Fruit fly (Drosophila melanogaster) whole organism, embryonic: ENCODE results near the gene CG33346.

ENCODE experiments used
- Aef1 ChIP-seq: fragments of 200-800 bp; sonication (Bioruptor generic); IDR thresholded peaks from 3 replicates; pipeline ENCODE4 v1.3.6; 2022; ENCODE audit warnings: missing biosample characterization, missing genetic modification characterization
- CG10979 ChIP-seq: fragments of 200-800 bp; sonication (Bioruptor generic); optimal IDR thresholded peaks from 2 replicates; lab custom pipeline; 2018; ENCODE audit warnings: missing biosample characterization, mild to moderate bottlenecking, missing genetic modification characterization, moderate library complexity
- CG11247 ChIP-seq: fragments of 200-800 bp; sonication (Bioruptor generic); IDR thresholded peaks from 2 replicates; pipeline ENCODE4 v1.3.6; 2022; ENCODE audit warnings: missing biosample characterization, missing genetic modification characterization
- CG11695 ChIP-seq: fragments of 200-800 bp; sonication (Bioruptor generic); IDR thresholded peaks from 3 replicates; pipeline ENCODE4 v1.3.6; 2022; ENCODE audit warnings: missing biosample characterization, missing genetic modification characterization
- CG12299 ChIP-seq: fragments of 200-800 bp; sonication (Bioruptor generic); optimal IDR thresholded peaks from 2 replicates; lab custom pipeline; 2018; ENCODE audit warnings: missing biosample characterization, mild to moderate bottlenecking, missing genetic modification characterization
- CG13296 ChIP-seq: fragments of 200-800 bp; sonication (Bioruptor generic); optimal IDR thresholded peaks from 3 replicates; lab custom pipeline; 2018; ENCODE audit warnings: missing biosample characterization, mild to moderate bottlenecking, missing genetic modification characterization
- CG14965 ChIP-seq: fragments of 200-800 bp; sonication (Bioruptor generic); optimal IDR thresholded peaks from 2 replicates; lab custom pipeline; 2016; ENCODE audit warnings: missing biosample characterization, missing genetic modification characterization, borderline replicate concordance
- CG18476 ChIP-seq: fragments of 200-800 bp; sonication (Bioruptor generic); optimal IDR thresholded peaks from 2 replicates; lab custom pipeline; 2016; ENCODE audit warnings: missing biosample characterization, mild to moderate bottlenecking, missing genetic modification characterization
- CG2116 ChIP-seq: fragments of 200-800 bp; sonication (Bioruptor generic); optimal IDR thresholded peaks from 3 replicates; lab custom pipeline; 2018; ENCODE audit warnings: missing biosample characterization, mild to moderate bottlenecking, missing genetic modification characterization
- CG2202 ChIP-seq: fragments of 200-800 bp; sonication (Bioruptor generic); optimal IDR thresholded peaks from 2 replicates; lab custom pipeline; 2018; ENCODE audit warnings: missing biosample characterization, mild to moderate bottlenecking, missing genetic modification characterization
- CG31224 ChIP-seq: fragments of 200-800 bp; sonication (Bioruptor generic); IDR thresholded peaks from 2 replicates; pipeline ENCODE4 v1.3.6; 2022; ENCODE audit warnings: missing biosample characterization, missing genetic modification characterization
- CG32767 ChIP-seq: fragments of 200-800 bp; sonication (Bioruptor generic); IDR thresholded peaks from 2 replicates; pipeline ENCODE4 v1.3.6; 2022; ENCODE audit warnings: missing biosample characterization, missing genetic modification characterization
- CG42726 ChIP-seq: fragments of 200-800 bp; sonication (Bioruptor generic); IDR thresholded peaks from 2 replicates; pipeline ENCODE4 v1.3.6; 2022; ENCODE audit warnings: missing biosample characterization, missing genetic modification characterization; ENCODE audit not compliant: partially characterized antibody
- CG4360 ChIP-seq: fragments of 200-800 bp; sonication (Bioruptor generic); IDR thresholded peaks from 2 replicates; pipeline ENCODE4 v1.3.6; 2022; ENCODE audit warnings: missing biosample characterization, missing genetic modification characterization
- CG43689 ChIP-seq: fragments of 200-800 bp; sonication (Bioruptor generic); IDR thresholded peaks from 2 replicates; pipeline ENCODE4 v1.3.6; 2022; ENCODE audit warnings: missing biosample characterization, missing genetic modification characterization
- CG4617 ChIP-seq: fragments of 200-800 bp; sonication (Bioruptor generic); optimal IDR thresholded peaks from 3 replicates; lab custom pipeline; 2016; ENCODE audit warnings: missing biosample characterization, missing genetic modification characterization, borderline replicate concordance
- CG5180 ChIP-seq: fragments of 200-800 bp; sonication (Bioruptor generic); optimal IDR thresholded peaks from 3 replicates; lab custom pipeline; 2017; ENCODE audit warnings: missing biosample characterization, missing genetic modification characterization, mild to moderate bottlenecking, moderate library complexity, missing genetic modification reagents
- CG5245 ChIP-seq: fragments of 200-800 bp; sonication (Bioruptor generic); optimal IDR thresholded peaks from 3 replicates; lab custom pipeline; 2016; ENCODE audit warnings: missing biosample characterization, missing genetic modification characterization
- CG6254 ChIP-seq: fragments of 200-800 bp; sonication (Bioruptor generic); optimal IDR thresholded peaks from 3 replicates; lab custom pipeline; 2017; ENCODE audit warnings: mild to moderate bottlenecking, missing biosample characterization, missing genetic modification reagents, missing genetic modification characterization
- CG6791 ChIP-seq: fragments of 200-800 bp; sonication (Bioruptor generic); IDR thresholded peaks from 3 replicates; pipeline ENCODE4 v1.3.6; 2022; ENCODE audit warnings: missing biosample characterization, missing genetic modification characterization; ENCODE audit not compliant: partially characterized antibody
- CG6813 ChIP-seq: fragments of 200-800 bp; sonication (Bioruptor generic); optimal IDR thresholded peaks from 2 replicates; lab custom pipeline; 2017; ENCODE audit warnings: missing biosample characterization, missing genetic modification characterization, mild to moderate bottlenecking, moderate library complexity, missing genetic modification reagents
- CG8281 ChIP-seq: fragments of 200-800 bp; sonication (Bioruptor generic); optimal IDR thresholded peaks from 2 replicates; lab custom pipeline; 2018; ENCODE audit warnings: missing biosample characterization, mild to moderate bottlenecking, missing genetic modification characterization, moderate library complexity
- CG9817 ChIP-seq: fragments of 200-800 bp; sonication (Bioruptor generic); optimal IDR thresholded peaks from 2 replicates; lab custom pipeline; 2018; ENCODE audit warnings: missing biosample characterization, mild to moderate bottlenecking, missing genetic modification characterization, moderate library complexity
- Dek ChIP-seq: fragments of 200-800 bp; sonication (Bioruptor generic); optimal IDR thresholded peaks from 3 replicates; lab custom pipeline; 2019; ENCODE audit warnings: missing biosample characterization, mild to moderate bottlenecking, missing genetic modification characterization, moderate library complexity
- Ets97D ChIP-seq: fragments of 200-800 bp; sonication (Bioruptor generic); optimal IDR thresholded peaks from 3 replicates; lab custom pipeline; 2016; ENCODE audit warnings: missing biosample characterization, missing genetic modification characterization
- Gug ChIP-seq: fragments of 200-800 bp; sonication (Bioruptor generic); IDR thresholded peaks from 4 replicates; pipeline ENCODE4 v1.3.6; 2022; ENCODE audit warnings: missing biosample characterization, missing genetic modification characterization
- Hr51 ChIP-seq, 2 experiments: fragments of 200-800 bp; sonication (Bioruptor generic); optimal IDR thresholded peaks; 2 replicates in 1 of 2; 3 replicates in 1 of 2; lab custom pipeline; 2016 to 2018; ENCODE audit warnings: missing biosample characterization in 2 of 2, missing genetic modification characterization in 2 of 2, mild to moderate bottlenecking in 1 of 2, moderate library complexity in 1 of 2
- Lpt ChIP-seq: fragments of >200 bp; optimal IDR thresholded peaks from 2 replicates; lab custom pipeline; 2018; ENCODE audit warnings: missing biosample characterization, missing genetic modification characterization
- MBD-R2 ChIP-seq: fragments of 200-800 bp; sonication (Bioruptor generic); IDR thresholded peaks from 2 replicates; pipeline ENCODE4 v1.3.6; 2022; ENCODE audit warnings: missing biosample characterization, missing genetic modification characterization
- Opbp ChIP-seq: fragments of 200-800 bp; sonication (Bioruptor generic); IDR thresholded peaks from 3 replicates; pipeline ENCODE4 v1.3.6; 2022; ENCODE audit warnings: missing biosample characterization, missing genetic modification characterization; ENCODE audit not compliant: partially characterized antibody
- Sry-δ ChIP-seq: fragments of 200-800 bp; sonication (Bioruptor generic); optimal IDR thresholded peaks from 2 replicates; lab custom pipeline; 2016; ENCODE audit warnings: missing biosample characterization, missing genetic modification characterization
- Xbp1 ChIP-seq: fragments of 200-800 bp; sonication (Bioruptor generic); optimal IDR thresholded peaks from 3 replicates; lab custom pipeline; 2016; ENCODE audit warnings: missing biosample characterization, mild to moderate bottlenecking, missing genetic modification characterization
- ato ChIP-seq: fragments of 200-800 bp; sonication (Bioruptor generic); IDR thresholded peaks from 2 replicates; pipeline ENCODE4 v1.3.6; 2022; ENCODE audit warnings: missing biosample characterization, missing genetic modification characterization; ENCODE audit not compliant: partially characterized antibody
- btn ChIP-seq: fragments of 200-800 bp; sonication (Bioruptor generic); optimal IDR thresholded peaks from 2 replicates; lab custom pipeline; 2016; ENCODE audit warnings: missing biosample characterization, missing genetic modification characterization
- corto ChIP-seq: fragments of 200-800 bp; sonication (Bioruptor generic); optimal IDR thresholded peaks from 2 replicates; lab custom pipeline; 2016; ENCODE audit warnings: missing biosample characterization, mild to moderate bottlenecking, missing genetic modification characterization, moderate library complexity
- dimm ChIP-seq: fragments of 200-800 bp; sonication (Bioruptor generic); IDR thresholded peaks from 2 replicates; pipeline ENCODE4 v1.3.6; 2022; ENCODE audit warnings: missing biosample characterization, missing genetic modification characterization
- disco-r ChIP-seq: fragments of 200-800 bp; sonication (Bioruptor generic); optimal IDR thresholded peaks from 2 replicates; lab custom pipeline; 2016; ENCODE audit warnings: missing biosample characterization, missing genetic modification characterization
- fd96Cb ChIP-seq: fragments of 200-800 bp; sonication (Bioruptor generic); optimal IDR thresholded peaks from 2 replicates; lab custom pipeline; 2018; ENCODE audit warnings: missing biosample characterization, mild to moderate bottlenecking, missing genetic modification characterization, moderate library complexity
- gce ChIP-seq: fragments of 200-800 bp; sonication (Bioruptor generic); IDR thresholded peaks from 3 replicates; pipeline ENCODE4 v1.3.6; 2022; ENCODE audit warnings: missing biosample characterization, missing genetic modification characterization
- gcm ChIP-seq: fragments of 200-800 bp; sonication (Bioruptor generic); optimal IDR thresholded peaks from 2 replicates; lab custom pipeline; 2019; ENCODE audit warnings: missing biosample characterization, mild to moderate bottlenecking, missing genetic modification characterization, moderate library complexity
- hth ChIP-seq: fragments of >200 bp; optimal IDR thresholded peaks from 2 replicates; lab custom pipeline; 2017; ENCODE audit warnings: inconsistent platforms
- ind ChIP-seq: fragments of 200-800 bp; sonication (Bioruptor generic); optimal IDR thresholded peaks from 3 replicates; lab custom pipeline; 2016; ENCODE audit warnings: missing biosample characterization, missing genetic modification characterization
- mld ChIP-seq: fragments of 200-800 bp; sonication (Bioruptor generic); IDR thresholded peaks from 3 replicates; pipeline ENCODE4 v1.3.6; 2022; ENCODE audit warnings: missing biosample characterization, missing genetic modification characterization; ENCODE audit not compliant: partially characterized antibody
- oc ChIP-seq: fragments of 200-800 bp; sonication (Bioruptor generic); optimal IDR thresholded peaks from 2 replicates; lab custom pipeline; 2018; ENCODE audit warnings: missing biosample characterization, mild to moderate bottlenecking, missing genetic modification characterization, moderate library complexity
- org-1 ChIP-seq: fragments of 200-800 bp; sonication (Bioruptor generic); optimal IDR thresholded peaks from 2 replicates; lab custom pipeline; 2017; ENCODE audit warnings: missing biosample characterization, missing genetic modification characterization
- sisA ChIP-seq: fragments of 200-800 bp; sonication (Bioruptor generic); IDR thresholded peaks from 2 replicates; pipeline ENCODE4 v1.3.6; 2022; ENCODE audit warnings: missing biosample characterization, missing genetic modification characterization
- sug ChIP-seq: fragments of 200-800 bp; optimal IDR thresholded peaks from 2 replicates; lab custom pipeline; 2019; ENCODE audit warnings: missing biosample characterization, mild to moderate bottlenecking, missing genetic modification characterization, moderate library complexity
- tll ChIP-seq, 2 experiments: fragments of 200-800 bp in 1 of 2; fragments of >200 bp in 1 of 2; sonication (Bioruptor generic) in 1 of 2; optimal IDR thresholded peaks; 2 replicates each; lab custom pipeline; 2017 to 2019; ENCODE audit warnings: missing biosample characterization in 2 of 2, missing genetic modification characterization in 2 of 2, mild to moderate bottlenecking in 1 of 2, moderate library complexity in 1 of 2
- ttk ChIP-seq: fragments of 200-800 bp; sonication (Bioruptor generic); IDR thresholded peaks from 2 replicates; pipeline ENCODE4 v2.1.2; 2022; ENCODE audit warnings: missing biosample characterization, missing genetic modification characterization
- tup ChIP-seq: fragments of 200-800 bp; sonication (Bioruptor generic); optimal IDR thresholded peaks from 2 replicates; lab custom pipeline; 2016; ENCODE audit warnings: missing biosample characterization, mild to moderate bottlenecking, missing genetic modification characterization, moderate library complexity

Gene CG33346

DNA sequence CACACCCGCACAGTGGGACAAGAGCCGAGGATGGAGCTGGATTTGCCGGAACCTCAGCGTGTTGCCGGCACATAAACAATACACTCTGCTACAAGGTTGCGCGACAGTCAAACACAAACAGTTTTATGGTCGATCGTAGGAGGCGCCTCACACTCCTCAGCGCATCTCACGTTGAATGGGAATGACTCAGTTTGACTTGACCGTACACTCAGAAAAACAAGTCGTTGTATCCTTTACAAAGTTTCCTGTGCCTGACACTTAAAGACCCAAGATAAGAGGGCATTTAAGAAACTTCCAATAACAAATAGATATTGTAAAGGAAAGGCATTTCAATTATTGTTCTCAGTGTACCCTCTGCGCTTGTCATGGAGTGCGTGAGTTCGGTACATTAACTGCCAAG lies 37.3 kb upstream of the CG33346 start (continued):
- TF ChIP-seq CG2202 (tag; lab: Kevin White, UChicago) = no peak
- peak; percentile 6 for TF ChIP-seq gcm (GFP tag; lab: Kevin White, UChicago)
- peak; percentile 40 for TF ChIP-seq CG6254 (GFP tag; lab: Kevin White, UChicago)
- TF ChIP-seq MBD-R2 (GFP tag; lab: Robert Waterston, UW) = no peak
- TF ChIP-seq CG43689 = no peak
- TF ChIP-seq CG6791 (GFP tag; lab: Robert Waterston, UW) = no peak
- no peak for TF ChIP-seq mld (GFP tag; lab: Robert Waterston, UW)
- peak; percentile 61 for TF ChIP-seq Aef1 (GFP tag; lab: Robert Waterston, UW)
- no peak for TF ChIP-seq CG32767 (GFP tag; lab: Robert Waterston, UW)
- peak; percentile 67 for TF ChIP-seq fd96Cb (tag; lab: Kevin White, UChicago)
- TF ChIP-seq CG12299 (tag; lab: Kevin White, UChicago) = no peak
- peak; percentile 6 for TF ChIP-seq CG6813
- peak in 1 of 2 experiments; percentile 90 for TF ChIP-seq tll (GFP tag; optimal IDR thresholded peaks at IDR 0.05; lab: Kevin White, UChicago)
- TF ChIP-seq gce = no peak
- peak; percentile 62 for TF ChIP-seq btn (GFP tag; lab: Kevin White, UChicago)
- TF ChIP-seq Lpt (GFP tag; lab: Kevin White, UChicago) = no peak
- TF ChIP-seq corto = no peak
- TF ChIP-seq CG4617 = no peak
- peak; percentile 17 for TF ChIP-seq CG18476
- TF ChIP-seq Opbp (GFP tag; lab: Robert Waterston, UW) = no peak
- no peak for TF ChIP-seq CG8281 (tag; lab: Kevin White, UChicago)
- TF ChIP-seq CG11247 (GFP tag; lab: Robert Waterston, UW) = no peak
- no peak for TF ChIP-seq CG42726 (GFP tag; lab: Robert Waterston, UW)
- peak; percentile 28 to 35 for TF ChIP-seq Hr51 (GFP tag; optimal IDR thresholded peaks at IDR 0.05; lab: Kevin White, UChicago)
- peak; percentile 50 for TF ChIP-seq sisA (GFP tag; lab: Robert Waterston, UW)
- no peak for TF ChIP-seq CG4360
- no peak for TF ChIP-seq Ets97D (GFP tag; lab: Kevin White, UChicago)
- TF ChIP-seq CG5245 (GFP tag; lab: Kevin White, UChicago) = peak; percentile 58
- TF ChIP-seq CG14965 (GFP tag; lab: Kevin White, UChicago) = no peak
- no peak for TF ChIP-seq hth (lab: Kevin White, UChicago)
- no peak for TF ChIP-seq dimm (GFP tag; lab: Robert Waterston, UW)
- no peak for TF ChIP-seq tup
- TF ChIP-seq disco-r = peak; percentile 24
- peak; percentile 9 for TF ChIP-seq Dek (tag; lab: Kevin White, UChicago)
- TF ChIP-seq Gug = peak; percentile 53; the same call in 3 of the 4 replicates
- TF ChIP-seq CG5180 (GFP tag; lab: Kevin White, UChicago) = peak; percentile 2
- peak; percentile 24; the same call in 1 of the 3 replicates for TF ChIP-seq CG11695 (GFP tag; lab: Robert Waterston, UW)
- TF ChIP-seq Xbp1 (GFP tag; lab: Kevin White, UChicago) = peak; percentile 47
- peak; percentile 1 for TF ChIP-seq CG2116
- no peak for TF ChIP-seq sug (tag; lab: Kevin White, UChicago)
- 0 out of 2 replicates have a peak, but pooled peaks have one; percentile 23 for TF ChIP-seq CG31224 (GFP tag; lab: Robert Waterston, UW)
- TF ChIP-seq ttk (GFP tag; lab: Robert Waterston, UW) = peak; percentile 60; the same call in 1 of the 2 replicates
- TF ChIP-seq oc (tag; lab: Kevin White, UChicago) = no peak
- peak; percentile 64 for TF ChIP-seq CG10979 (tag; lab: Kevin White, UChicago)
- TF ChIP-seq CG9817 = peak; percentile 19
- TF ChIP-seq CG13296 (GFP tag; lab: Kevin White, UChicago) = peak; percentile 11
- TF ChIP-seq ato = no peak
- peak; percentile 24 for TF ChIP-seq Sry-δ
- TF ChIP-seq ind (GFP tag; lab: Kevin White, UChicago) = peak; percentile 72
- TF ChIP-seq org-1 = peak; percentile 39
